Worm (Caenorhabditis elegans) whole organism, mixed stage, embryonic: ENCODE measurements around the gene C08D8.1.

Source experiments
- lsy-2 ChIP-seq: fragments of 150-350 bp; optimal IDR thresholded peaks from 2 replicates; lab custom pipeline; 2014; ENCODE audit warnings: missing biosample characterization, missing genetic modification characterization
- nhr-12 ChIP-seq: fragments of 150-350 bp; optimal IDR thresholded peaks from 2 replicates; lab custom pipeline; 2014; ENCODE audit warnings: missing biosample characterization, missing genetic modification characterization
- nhr-76 ChIP-seq: sonication (generic microtip); optimal IDR thresholded peaks from 2 replicates; lab custom pipeline; 2017; ENCODE audit warnings: missing biosample characterization, missing genetic modification characterization
- snpc-4 ChIP-seq: fragments of 150-350 bp; optimal IDR thresholded peaks from 2 replicates; lab custom pipeline; 2014; ENCODE audit warnings: missing biosample characterization, missing genetic modification characterization

ce11 chrV:8342416-8342815, 3.1 kb upstream of the C08D8.1 start:
- TF ChIP-seq nhr-76 (no peak), snpc-4 (tag; lab: Kevin White, UChicago) (no peak), nhr-12 (tag; lab: Kevin White, UChicago) (no peak), lsy-2 (tag; lab: Kevin White, UChicago) (no peak)
